Fruit fly (Drosophila melanogaster) whole organism, adult: ENCODE results near the gene CG31156.

Experiments
- CG11617 ChIP-seq: fragments of 200-800 bp; sonication (Bioruptor generic); optimal IDR thresholded peaks from 2 replicates; lab custom pipeline; 2017; ENCODE audit warnings: mild to moderate bottlenecking, missing biosample characterization, missing genetic modification reagents, missing genetic modification characterization
- CG14711 ChIP-seq: fragments of 200-800 bp; sonication (Bioruptor generic); optimal IDR thresholded peaks from 2 replicates; lab custom pipeline; 2018; ENCODE audit warnings: missing biosample characterization, mild to moderate bottlenecking, missing genetic modification characterization, moderate library complexity
- CG1620 ChIP-seq: fragments of 200-800 bp; sonication (Bioruptor generic); optimal IDR thresholded peaks from 2 replicates; lab custom pipeline; 2016; ENCODE audit warnings: missing biosample characterization, missing genetic modification characterization
- CG33017 ChIP-seq: fragments of 200-800 bp; sonication (Bioruptor generic); optimal IDR thresholded peaks from 2 replicates; lab custom pipeline; 2018; ENCODE audit warnings: missing biosample characterization, mild to moderate bottlenecking, missing genetic modification characterization, moderate library complexity
- CG5204 ChIP-seq: fragments of 200-800 bp; sonication (Bioruptor generic); optimal IDR thresholded peaks from 2 replicates; lab custom pipeline; 2016; ENCODE audit warnings: missing biosample characterization, missing genetic modification characterization
- CG7045 ChIP-seq: fragments of 200-800 bp; sonication (Bioruptor generic); optimal IDR thresholded peaks from 2 replicates; lab custom pipeline; 2017; ENCODE audit warnings: missing biosample characterization, mild to moderate bottlenecking, missing genetic modification characterization
- Crg-1 ChIP-seq: fragments of 200-800 bp; sonication (Bioruptor generic); optimal IDR thresholded peaks from 2 replicates; lab custom pipeline; 2016; ENCODE audit warnings: missing biosample characterization, missing genetic modification characterization
- Mnt ChIP-seq: fragments of 200-800 bp; sonication (Bioruptor generic); optimal IDR thresholded peaks from 2 replicates; lab custom pipeline; 2016; ENCODE audit warnings: missing biosample characterization, mild to moderate bottlenecking, missing genetic modification characterization
- cic ChIP-seq: fragments of 200-800 bp; sonication (Bioruptor generic); optimal IDR thresholded peaks from 2 replicates; lab custom pipeline; 2017; ENCODE audit warnings: missing biosample characterization, mild to moderate bottlenecking, missing genetic modification characterization, moderate library complexity
- kay ChIP-seq: fragments of 200-800 bp; sonication (Bioruptor generic); peaks from one replicate; lab custom pipeline; 2016; ENCODE audit warnings: missing biosample characterization, missing genetic modification characterization, borderline replicate concordance
- ovo ChIP-seq: fragments of 200-800 bp; sonication (Bioruptor generic); optimal IDR thresholded peaks from 2 replicates; lab custom pipeline; 2016; ENCODE audit warnings: missing biosample characterization, missing genetic modification characterization
- pad ChIP-seq: fragments of 200-800 bp; sonication (Bioruptor generic); optimal IDR thresholded peaks from 3 replicates; lab custom pipeline; 2017; ENCODE audit warnings: missing biosample characterization, missing genetic modification characterization, mild to moderate bottlenecking, moderate library complexity, missing genetic modification reagents
- tj ChIP-seq: fragments of 200-800 bp; sonication (Bioruptor generic); optimal IDR thresholded peaks from 3 replicates; lab custom pipeline; 2017; ENCODE audit warnings: missing biosample characterization, mild to moderate bottlenecking, missing genetic modification characterization, moderate library complexity
- toe ChIP-seq: fragments of 200-800 bp; sonication (Bioruptor generic); optimal IDR thresholded peaks from 2 replicates; lab custom pipeline; 2016; ENCODE audit warnings: missing biosample characterization, missing genetic modification characterization

DNA sequence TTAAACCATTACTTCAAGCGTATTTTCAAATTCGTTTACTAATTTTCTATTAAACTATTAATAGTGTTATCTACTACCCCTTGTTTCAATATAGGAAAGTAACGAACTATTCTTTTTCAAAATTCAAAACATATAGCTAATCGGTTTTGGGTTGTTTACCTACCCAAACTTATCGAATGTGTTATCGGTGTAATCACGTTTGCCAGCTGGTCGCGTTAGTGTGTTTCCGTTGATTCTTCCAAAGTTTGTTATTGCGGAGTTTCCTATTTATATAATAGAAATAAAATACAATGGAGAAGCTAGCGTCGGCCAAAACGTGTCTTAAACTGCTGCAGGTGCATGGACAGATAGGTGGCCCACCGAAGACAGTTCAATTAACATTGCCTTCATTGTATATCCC, 4.8 kb upstream of the CG31156 start, which contains the start of gene mRpL45:
- TF ChIP-seq CG5204 (no peak), tj (GFP tag; lab: Kevin White, UChicago) (no peak), CG7045 (GFP tag; lab: Kevin White, UChicago) (no peak), kay (no peak), cic (no peak), CG14711 (no peak), Crg-1 (GFP tag; lab: Kevin White, UChicago) (no peak), ovo (GFP tag; lab: Kevin White, UChicago) (no peak), CG33017 (no peak), CG1620 (no peak), CG11617 (GFP tag; lab: Kevin White, UChicago) (no peak), Mnt (GFP tag; lab: Kevin White, UChicago) (peak; percentile 24), toe (GFP tag; lab: Kevin White, UChicago) (no peak), pad (GFP tag; lab: Kevin White, UChicago) (no peak)
